Worm (Caenorhabditis elegans): ENCODE results near the gene insc-1.
A peak's percentile ranks its signal among the peaks of the same experiment; 100 is the strongest.

Gene insc-1

ce11 chrII:7406438-7406837, 47.7 kb downstream of the insc-1 start:
- TF ChIP-seq daf-12 (tag; optimal IDR thresholded peaks at IDR 0.05), result no peak
- TF ChIP-seq nhr-48 (tag; optimal IDR thresholded peaks at IDR 0.05), result peak; percentile 65
- TF ChIP-seq ama-1 (optimal IDR thresholded peaks at IDR 0.05), result no peak
- TF ChIP-seq spr-1 (tag; optimal IDR thresholded peaks at IDR 0.05), result peak; percentile 15
- no peak for TF ChIP-seq F49E8.2 (tag; optimal IDR thresholded peaks at IDR 0.05; ENCODE audit: borderline replicate concordance)
- no peak for TF ChIP-seq set-16 (GFP tag; IDR thresholded peaks at IDR 0.05)
- TF ChIP-seq Y75B8A.6 (GFP tag; IDR thresholded peaks at IDR 0.05), result no peak
- TF ChIP-seq ces-1 (GFP tag; optimal IDR thresholded peaks at IDR 0.05), result no peak
- peak; percentile 48 for TF ChIP-seq hlh-11 (tag; optimal IDR thresholded peaks at IDR 0.05)
- no peak for TF ChIP-seq zip-2 (tag; optimal IDR thresholded peaks at IDR 0.05)
- no peak for TF ChIP-seq hlh-30 (tag; optimal IDR thresholded peaks at IDR 0.05; ENCODE audit: insufficient read depth)

ce11 chrII:7408192-7408591, 49.5 kb downstream of the insc-1 start, which contains the start of gene srd-55:
srd-55 (plus strand) TSS chrII:7408492.
- TF ChIP-seq F49E8.2 (tag; optimal IDR thresholded peaks at IDR 0.05; ENCODE audit: borderline replicate concordance) (no peak), Y75B8A.6 (GFP tag; IDR thresholded peaks at IDR 0.05) (no peak)

- no peak for TF ChIP-seq nhr-102 (tag; optimal IDR thresholded peaks at IDR 0.05)
- TF ChIP-seq hmg-1.1 (GFP tag; IDR thresholded peaks at IDR 0.05), result no peak
- TF ChIP-seq dmd-6 (GFP tag; IDR thresholded peaks at IDR 0.05), result no peak
- TF ChIP-seq dve-1 (tag; optimal IDR thresholded peaks at IDR 0.05; ENCODE audit: insufficient read depth), result no peak
- no peak for TF ChIP-seq mes-2 (tag; optimal IDR thresholded peaks at IDR 0.05; ENCODE audit: poor library complexity, severe bottlenecking)
- no peak for TF ChIP-seq zag-1 (tag; optimal IDR thresholded peaks at IDR 0.05)
- no peak for TF ChIP-seq nhr-28 (tag; optimal IDR thresholded peaks at IDR 0.05)
- no peak for TF ChIP-seq F49E8.2 (tag; optimal IDR thresholded peaks at IDR 0.05; ENCODE audit: borderline replicate concordance)
- no peak for TF ChIP-seq fos-1 (tag; optimal IDR thresholded peaks at IDR 0.05)
- no peak for TF ChIP-seq hlh-11 (tag; optimal IDR thresholded peaks at IDR 0.05)
- TF ChIP-seq ceh-82 (tag; optimal IDR thresholded peaks at IDR 0.05), result no peak
- TF ChIP-seq nhr-48 (tag; optimal IDR thresholded peaks at IDR 0.05), result no peak
- TF ChIP-seq mxl-3 (GFP tag; optimal IDR thresholded peaks at IDR 0.05), result no peak
- no peak for TF ChIP-seq duxl-1 (tag; optimal IDR thresholded peaks at IDR 0.05; ENCODE audit: poor library complexity)
- no peak for TF ChIP-seq ceh-20 (GFP tag; IDR thresholded peaks at IDR 0.05)
- no peak for TF ChIP-seq zfp-3 (GFP tag; conservative IDR thresholded peaks at IDR 0.05)
- no peak for TF ChIP-seq spr-1 (tag; optimal IDR thresholded peaks at IDR 0.05)
- no peak for TF ChIP-seq D1046.2 (GFP tag; IDR thresholded peaks at IDR 0.05)
- no peak for TF ChIP-seq arid-1 (GFP tag; conservative IDR thresholded peaks at IDR 0.05)
- TF ChIP-seq lin-39 (tag; optimal IDR thresholded peaks at IDR 0.05), result no peak
Measured at ce11 chrII:7411930-7412329, 53.2 kb downstream of the insc-1 start, which contains the start of gene K02A2.5. K02A2.5 (minus strand) TSS chrII:7412030.
